Fruit fly (Drosophila melanogaster): ENCODE measurements around the gene Tmf.

The Tmf gene

DNA sequence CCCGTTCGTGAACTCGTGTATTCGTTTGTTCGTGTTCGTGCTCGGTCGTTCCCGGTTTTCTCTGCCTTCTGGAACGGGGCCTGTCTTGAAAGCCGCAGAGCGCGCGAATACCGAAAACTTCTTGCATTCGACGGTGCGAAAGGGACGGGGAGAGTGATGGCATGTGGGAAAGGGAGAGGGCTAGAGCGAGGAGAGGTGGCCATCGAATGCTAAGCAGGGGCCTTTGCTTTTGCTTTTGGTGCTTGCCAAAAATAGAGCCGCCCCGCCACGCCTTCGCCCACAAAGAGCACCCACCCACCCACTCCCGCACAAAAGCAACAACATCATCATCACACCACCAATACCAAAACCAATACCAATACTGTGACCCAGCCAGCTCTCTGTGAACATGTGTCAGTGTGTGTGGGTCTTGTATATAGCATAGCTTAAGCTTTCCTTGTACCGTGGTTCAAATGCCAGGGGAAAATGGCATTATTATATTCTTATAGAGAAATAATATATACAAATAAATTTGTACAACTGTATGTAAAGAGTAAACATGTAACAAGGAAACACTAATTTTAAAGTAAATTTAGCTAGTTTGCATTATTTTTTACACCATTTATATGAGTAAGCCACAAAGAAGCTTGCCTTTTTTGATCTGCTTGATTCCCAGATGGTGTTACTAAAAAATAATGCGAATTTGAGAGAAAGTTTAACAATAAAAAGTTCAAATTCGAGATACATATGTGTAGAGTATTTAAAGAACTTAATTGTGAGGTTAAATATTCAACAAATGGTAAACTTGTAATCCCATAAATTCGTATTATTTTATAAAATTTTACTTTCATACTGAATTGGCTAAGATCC lies 23.3 kb downstream of the Tmf start, which contains the start of gene CG14434 (continued):
- TF ChIP-seq CG13296 (GFP tag; optimal IDR thresholded peaks at IDR 0.05) = peak; percentile 64
- TF ChIP-seq CG12942 (GFP tag; optimal IDR thresholded peaks at IDR 0.05) = peak; percentile 55
- TF ChIP-seq Tbp (GFP tag; optimal IDR thresholded peaks at IDR 0.05) = no peak
- TF ChIP-seq chinmo (GFP tag; IDR thresholded peaks at IDR 0.05; ENCODE audit: partially characterized antibody) = peak; percentile 61; the same call in 1 of the 4 replicates
- TF ChIP-seq CG4820 (GFP tag; optimal IDR thresholded peaks at IDR 0.05) = peak; percentile 71
- TF ChIP-seq hkb (optimal IDR thresholded peaks at IDR 0.05) = no peak
- peak; percentile 39; the same call in 1 of the 2 replicates for TF ChIP-seq hkb (GFP tag; IDR thresholded peaks at IDR 0.05)
- TF ChIP-seq CG10431 (GFP tag; optimal IDR thresholded peaks at IDR 0.05) = peak; percentile 79
- TF ChIP-seq B-H2 (GFP tag; optimal IDR thresholded peaks at IDR 0.05) = no peak
- no peak for TF ChIP-seq ham (GFP tag; IDR thresholded peaks at IDR 0.05)
- peak; percentile 58; the same call in 1 of the 2 replicates for TF ChIP-seq sisA (GFP tag; IDR thresholded peaks at IDR 0.05)
- TF ChIP-seq CG5180 (GFP tag; optimal IDR thresholded peaks at IDR 0.05) = peak; percentile 78
- peak; percentile 21 for TF ChIP-seq zen (tag; optimal IDR thresholded peaks at IDR 0.05)
- TF ChIP-seq CG2202 (tag; optimal IDR thresholded peaks at IDR 0.05) = peak; percentile 70
- TF ChIP-seq Rx (GFP tag; IDR thresholded peaks at IDR 0.05) = no peak
- TF ChIP-seq CG14860 (GFP tag; IDR thresholded peaks at IDR 0.05; ENCODE audit: partially characterized antibody) = 0 out of 3 replicates have a peak, but pooled peaks have one; percentile 20
- TF ChIP-seq btn (GFP tag; optimal IDR thresholded peaks at IDR 0.05) = no peak
- no peak for TF ChIP-seq lbe (GFP tag; optimal IDR thresholded peaks at IDR 0.05)
- TF ChIP-seq da (GFP tag; optimal IDR thresholded peaks at IDR 0.05) = no peak
- TF ChIP-seq zfh2 (GFP tag; optimal IDR thresholded peaks at IDR 0.05) = peak; percentile 2
- TF ChIP-seq tio (GFP tag; optimal IDR thresholded peaks at IDR 0.05) = peak; percentile 91
- peak; percentile 49 for TF ChIP-seq bbx (GFP tag; IDR thresholded peaks at IDR 0.05; ENCODE audit: partially characterized antibody)
- peak; percentile 73 for TF ChIP-seq ind (GFP tag; optimal IDR thresholded peaks at IDR 0.05)
- TF ChIP-seq fd96Cb (tag; optimal IDR thresholded peaks at IDR 0.05) = peak; percentile 86
- TF ChIP-seq CG1792 (GFP tag; optimal IDR thresholded peaks at IDR 0.05) = peak; percentile 31
- no peak for TF ChIP-seq sc (optimal IDR thresholded peaks at IDR 0.05)
- peak; percentile 87 for TF ChIP-seq sc (GFP tag; optimal IDR thresholded peaks at IDR 0.05)
- peak; percentile 17 for TF ChIP-seq Mes4 (GFP tag; optimal IDR thresholded peaks at IDR 0.05)
- peak; percentile 68 for TF ChIP-seq Atf-2 (GFP tag; optimal IDR thresholded peaks at IDR 0.05)
- peak; percentile 74 for TF ChIP-seq lilli (GFP tag; optimal IDR thresholded peaks at IDR 0.05)
- peak; percentile 5 for TF ChIP-seq Fer2 (tag; optimal IDR thresholded peaks at IDR 0.05)
- TF ChIP-seq ranshi (GFP tag; IDR thresholded peaks at IDR 0.05) = no peak
- peak; percentile 37; the same call in 1 of the 2 replicates for TF ChIP-seq CG11085 (GFP tag; IDR thresholded peaks at IDR 0.05)
- TF ChIP-seq CG17612 (GFP tag; IDR thresholded peaks at IDR 0.05) = no peak
- TF ChIP-seq zf30C (GFP tag; optimal IDR thresholded peaks at IDR 0.05) = no peak
- TF ChIP-seq Sox100B (GFP tag; optimal IDR thresholded peaks at IDR 0.05) = peak; percentile 95
- peak; percentile 29 for TF ChIP-seq CG13624 (GFP tag; optimal IDR thresholded peaks at IDR 0.05)
- peak; percentile 29 for TF ChIP-seq pum (GFP tag; optimal IDR thresholded peaks at IDR 0.05)
- TF ChIP-seq Ptx1 (GFP tag; IDR thresholded peaks at IDR 0.05) = peak; percentile 64
- TF ChIP-seq CG14667 (GFP tag; IDR thresholded peaks at IDR 0.05) = no peak
- no peak for TF ChIP-seq BEAF-32 (GFP tag; optimal IDR thresholded peaks at IDR 0.05)
- peak; percentile 34 for TF ChIP-seq kah (GFP tag; optimal IDR thresholded peaks at IDR 0.05)
- no peak for TF ChIP-seq gsb (GFP tag; IDR thresholded peaks at IDR 0.05)
- TF ChIP-seq nerfin-2 (GFP tag; IDR thresholded peaks at IDR 0.05; ENCODE audit: partially characterized antibody) = no peak
- peak; percentile 51 for TF ChIP-seq CG12744 (GFP tag; optimal IDR thresholded peaks at IDR 0.05)
- peak; percentile 39 for TF ChIP-seq tap (tag; optimal IDR thresholded peaks at IDR 0.05)
- peak; percentile 88 for TF ChIP-seq CG14710 (tag; optimal IDR thresholded peaks at IDR 0.05)
- peak; percentile 51; the same call in 1 of the 2 replicates for TF ChIP-seq esg (GFP tag; conservative IDR thresholded peaks at IDR 0.05)
- peak; percentile 82 for TF ChIP-seq CG8924 (tag; optimal IDR thresholded peaks at IDR 0.05)

Data from whole organism, embryonic.